Fruit fly (Drosophila melanogaster) whole organism, prepupa: Measurements from ENCODE around the gene RabX5.
A peak's percentile ranks its signal among the peaks of the same experiment; 100 is the strongest.

Experiments used
- CG10631 ChIP-seq: fragments of 200-800 bp; sonication (Bioruptor generic); optimal IDR thresholded peaks from 2 replicates; lab custom pipeline; 2016; ENCODE audit warnings: missing biosample characterization, missing genetic modification characterization
- CG10669 ChIP-seq: fragments of 200-800 bp; sonication (Bioruptor generic); optimal IDR thresholded peaks from 3 replicates; lab custom pipeline; 2018; ENCODE audit warnings: missing biosample characterization, mild to moderate bottlenecking, missing genetic modification characterization, moderate library complexity
- CG11294 ChIP-seq: fragments of 200-800 bp; sonication (Bioruptor generic); IDR thresholded peaks from 2 replicates; pipeline ENCODE4 v1.3.6; 2022; ENCODE audit warnings: missing biosample characterization, missing genetic modification characterization
- CG11902 ChIP-seq: fragments of 200-800 bp; sonication (Bioruptor generic); optimal IDR thresholded peaks from 3 replicates; lab custom pipeline; 2016; ENCODE audit warnings: missing biosample characterization, missing genetic modification characterization
- CG1621 ChIP-seq: fragments of 200-800 bp; sonication (Bioruptor generic); optimal IDR thresholded peaks from 3 replicates; lab custom pipeline; 2018; ENCODE audit warnings: missing biosample characterization, mild to moderate bottlenecking, missing genetic modification characterization
- CG16779 ChIP-seq: fragments of 200-800 bp; sonication (Bioruptor generic); optimal IDR thresholded peaks from 3 replicates; lab custom pipeline; 2017; ENCODE audit warnings: missing biosample characterization, mild to moderate bottlenecking, missing genetic modification characterization
- CG3032 ChIP-seq: fragments of 200-800 bp; optimal IDR thresholded peaks from 2 replicates; lab custom pipeline; 2019; ENCODE audit warnings: missing biosample characterization, mild to moderate bottlenecking, missing genetic modification characterization, moderate library complexity
- CG3919 ChIP-seq: fragments of 200-800 bp; sonication (Bioruptor generic); optimal IDR thresholded peaks from 3 replicates; lab custom pipeline; 2016; ENCODE audit warnings: missing biosample characterization, missing genetic modification characterization
- CG4318 ChIP-seq: fragments of 200-800 bp; sonication (Bioruptor generic); optimal IDR thresholded peaks from 3 replicates; lab custom pipeline; 2017; ENCODE audit warnings: missing biosample characterization, mild to moderate bottlenecking, missing genetic modification characterization
- CG6163 ChIP-seq: fragments of 200-800 bp; sonication (Bioruptor generic); IDR thresholded peaks from 3 replicates; pipeline ENCODE4 v1.3.6; 2022; ENCODE audit warnings: missing biosample characterization, missing genetic modification characterization
- CG6808 ChIP-seq: fragments of 200-800 bp; sonication (Bioruptor generic); optimal IDR thresholded peaks from 3 replicates; lab custom pipeline; 2017; ENCODE audit warnings: missing biosample characterization, missing genetic modification characterization, mild to moderate bottlenecking, moderate library complexity, missing genetic modification reagents
- CG8119 ChIP-seq: fragments of 200-800 bp; sonication (Bioruptor generic); IDR thresholded peaks from 3 replicates; pipeline ENCODE4 v1.3.6; 2022; ENCODE audit warnings: missing biosample characterization, missing genetic modification characterization
- CG8319 ChIP-seq: fragments of 200-800 bp; sonication (Bioruptor generic); optimal IDR thresholded peaks from 3 replicates; lab custom pipeline; 2016; ENCODE audit warnings: missing biosample characterization, missing genetic modification characterization
- CG8632 ChIP-seq: fragments of 200-800 bp; sonication (Bioruptor generic); optimal IDR thresholded peaks from 3 replicates; lab custom pipeline; 2016; ENCODE audit warnings: missing biosample characterization, missing genetic modification characterization
- CG9139 ChIP-seq: fragments of 200-800 bp; sonication (Bioruptor generic); optimal IDR thresholded peaks from 3 replicates; lab custom pipeline; 2017; ENCODE audit warnings: missing biosample characterization, mild to moderate bottlenecking, missing genetic modification characterization
- Eip75B ChIP-seq: fragments of 200-800 bp; sonication (Bioruptor generic); optimal IDR thresholded peaks from 3 replicates; lab custom pipeline; 2016; ENCODE audit warnings: missing biosample characterization, missing genetic modification characterization
- Eip78C ChIP-seq: fragments of 200-800 bp; sonication (Bioruptor generic); peaks from one replicate; lab custom pipeline; 2016; ENCODE audit warnings: missing biosample characterization, missing genetic modification characterization
- Ets96B ChIP-seq: fragments of 200-800 bp; optimal IDR thresholded peaks from 2 replicates; lab custom pipeline; 2019; ENCODE audit warnings: missing biosample characterization, mild to moderate bottlenecking, missing genetic modification characterization, moderate library complexity
- Gug ChIP-seq: fragments of 200-800 bp; sonication (Bioruptor generic); IDR thresholded peaks from 2 replicates; pipeline ENCODE4 v1.3.6; 2022; ENCODE audit warnings: missing biosample characterization, missing genetic modification characterization
- Hr38 ChIP-seq: sonication (Bioruptor generic); optimal IDR thresholded peaks from 2 replicates; lab custom pipeline; 2016; ENCODE audit warnings: missing biosample characterization, missing genetic modification characterization
- Hr39 ChIP-seq: fragments of 200-800 bp; sonication (Bioruptor generic); optimal IDR thresholded peaks from 2 replicates; lab custom pipeline; 2016; ENCODE audit warnings: missing biosample characterization, missing genetic modification characterization
- Hr4 ChIP-seq: fragments of 200-800 bp; sonication (Bioruptor generic); optimal IDR thresholded peaks from 3 replicates; lab custom pipeline; 2016; ENCODE audit warnings: missing biosample characterization, missing genetic modification characterization
- Lpt ChIP-seq: fragments of 200-800 bp; sonication (Bioruptor generic); optimal IDR thresholded peaks from 3 replicates; lab custom pipeline; 2016; ENCODE audit warnings: missing biosample characterization, missing genetic modification characterization
- Met ChIP-seq: fragments of 200-800 bp; sonication (Bioruptor generic); optimal IDR thresholded peaks from 3 replicates; lab custom pipeline; 2016; ENCODE audit warnings: missing biosample characterization, missing genetic modification characterization
- OdsH ChIP-seq: fragments of 200-800 bp; sonication (Bioruptor generic); optimal IDR thresholded peaks from 3 replicates; lab custom pipeline; 2016; ENCODE audit warnings: missing biosample characterization, missing genetic modification characterization
- Sox14 ChIP-seq: fragments of 200-800 bp; sonication (Bioruptor generic); optimal IDR thresholded peaks from 3 replicates; lab custom pipeline; 2016; ENCODE audit warnings: missing biosample characterization, missing genetic modification characterization
- Sox15 ChIP-seq: fragments of 200-800 bp; sonication (Bioruptor generic); optimal IDR thresholded peaks from 3 replicates; lab custom pipeline; 2016; ENCODE audit warnings: missing biosample characterization, missing genetic modification characterization
- achi ChIP-seq: fragments of 200-800 bp; sonication (Bioruptor generic); optimal IDR thresholded peaks from 3 replicates; lab custom pipeline; 2016; ENCODE audit warnings: missing biosample characterization, missing genetic modification characterization
- acj6 ChIP-seq: fragments of 200-800 bp; sonication (Bioruptor generic); optimal IDR thresholded peaks from 3 replicates; lab custom pipeline; 2016; ENCODE audit warnings: missing biosample characterization, missing genetic modification characterization
- dsx ChIP-seq: fragments of 200-800 bp; optimal IDR thresholded peaks from 3 replicates; lab custom pipeline; 2019; ENCODE audit warnings: missing biosample characterization, mild to moderate bottlenecking, missing genetic modification characterization, moderate library complexity; ENCODE audit not compliant: poor library complexity, severe bottlenecking
- fd59A ChIP-seq: fragments of 200-800 bp; sonication (Bioruptor generic); optimal IDR thresholded peaks from 2 replicates; lab custom pipeline; 2017; ENCODE audit warnings: missing biosample characterization, mild to moderate bottlenecking, missing genetic modification characterization, missing genetic modification reagents
- fd85E ChIP-seq: fragments of 200-800 bp; sonication (Bioruptor generic); optimal IDR thresholded peaks from 3 replicates; lab custom pipeline; 2016; ENCODE audit warnings: missing biosample characterization, missing genetic modification characterization
- lz ChIP-seq: fragments of 200-800 bp; sonication (Bioruptor generic); optimal IDR thresholded peaks from 3 replicates; lab custom pipeline; 2016; ENCODE audit warnings: missing biosample characterization, missing genetic modification characterization
- net ChIP-seq: fragments of 200-800 bp; sonication (Bioruptor generic); optimal IDR thresholded peaks from 3 replicates; lab custom pipeline; 2016; ENCODE audit warnings: missing biosample characterization, missing genetic modification characterization
- pdm3 ChIP-seq: fragments of 200-800 bp; sonication (Bioruptor generic); optimal IDR thresholded peaks from 3 replicates; lab custom pipeline; 2016; ENCODE audit warnings: missing biosample characterization, missing genetic modification characterization
- spab ChIP-seq: fragments of 200-800 bp; sonication (Bioruptor generic); optimal IDR thresholded peaks from 2 replicates; lab custom pipeline; 2017; ENCODE audit warnings: missing biosample characterization, mild to moderate bottlenecking, missing genetic modification characterization, missing genetic modification reagents
- ss ChIP-seq, 2 experiments: fragments of 200-800 bp; sonication (Bioruptor generic); optimal IDR thresholded peaks; 2 replicates in 1 of 2; 3 replicates in 1 of 2; lab custom pipeline; 2017 to 2018; ENCODE audit warnings: mild to moderate bottlenecking in 2 of 2, missing biosample characterization in 2 of 2, missing genetic modification characterization in 2 of 2, moderate library complexity in 1 of 2
- svp ChIP-seq: fragments of 200-800 bp; sonication (Bioruptor generic); peaks from one replicate; lab custom pipeline; 2016; ENCODE audit warnings: missing biosample characterization, missing genetic modification characterization
- vri ChIP-seq: fragments of 200-800 bp; sonication (Bioruptor generic); optimal IDR thresholded peaks from 3 replicates; lab custom pipeline; 2016; ENCODE audit warnings: missing biosample characterization, mild to moderate bottlenecking, missing genetic modification characterization

The RabX5 gene

DNA sequence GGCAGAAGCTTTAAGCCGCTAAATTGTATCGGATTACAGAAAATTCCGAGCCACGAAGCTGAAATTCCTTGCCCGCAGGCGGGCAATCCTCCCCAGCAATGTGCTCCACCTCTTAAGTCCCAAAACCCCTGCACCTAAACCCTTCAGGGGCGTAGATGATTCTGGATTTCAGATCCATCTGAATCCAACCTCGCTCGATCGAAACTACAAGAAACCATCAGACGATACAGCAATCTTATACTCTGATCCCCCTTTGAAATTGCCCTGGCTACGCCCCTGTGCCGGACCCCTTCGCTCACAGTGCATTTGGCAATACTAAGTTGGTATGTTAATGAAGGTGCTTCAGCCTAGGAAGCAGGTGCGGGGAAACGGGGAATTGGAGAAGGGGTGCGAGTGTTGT, 13.2 kb upstream of the RabX5 start (continued):
- TF ChIP-seq fd85E (GFP tag; lab: Kevin White, UChicago) (no peak), net (GFP tag; lab: Kevin White, UChicago) (peak; percentile 40), CG9139 (GFP tag; lab: Kevin White, UChicago) (peak; percentile 62), OdsH (GFP tag; lab: Kevin White, UChicago) (peak; percentile 49), CG11294 (GFP tag; lab: Robert Waterston, UW) (0 out of 2 replicates have a peak, but pooled peaks have one; percentile 17), Hr39 (GFP tag; lab: Kevin White, UChicago) (peak; percentile 62), lz (peak; percentile 62), Ets96B (peak; percentile 73)

DNA sequence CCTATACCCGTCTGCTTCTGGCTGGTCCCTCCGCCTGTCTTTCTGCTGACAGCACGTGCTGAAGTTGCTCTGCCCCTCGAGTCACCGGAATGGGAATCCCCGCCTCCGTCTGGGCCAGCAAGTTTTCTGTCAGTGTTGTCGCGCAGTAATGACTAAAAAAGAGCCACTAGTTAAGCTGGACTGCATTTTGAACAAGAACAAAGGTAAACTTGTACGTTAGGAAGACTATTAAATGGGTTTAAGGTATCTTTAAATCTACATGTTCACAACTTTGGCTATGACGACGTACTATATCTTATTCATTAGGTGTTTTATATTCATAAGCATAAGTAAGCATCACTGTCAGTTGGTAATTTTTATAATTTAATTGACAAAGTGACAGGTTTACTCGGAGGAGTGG, 9.5 kb upstream of the RabX5 start:
- peak; percentile 44 for TF ChIP-seq dsx (GFP tag; lab: Kevin White, UChicago)
- peak; percentile 28 for TF ChIP-seq CG10669
- TF ChIP-seq pdm3 (GFP tag; lab: Kevin White, UChicago), result peak; percentile 24
- peak; percentile 62 for TF ChIP-seq svp (GFP tag; lab: Kevin White, UChicago)
- peak; percentile 38 for TF ChIP-seq CG3032
- TF ChIP-seq CG1621 (tag; lab: Kevin White, UChicago), result peak; percentile 12
- 0 out of 3 replicates have a peak, but pooled peaks have one; percentile 21 for TF ChIP-seq CG8119 (GFP tag; lab: Robert Waterston, UW)
- TF ChIP-seq Eip78C, result peak; percentile 78
- peak; percentile 57 for TF ChIP-seq CG6808 (GFP tag; lab: Kevin White, UChicago)
- peak; percentile 26 for TF ChIP-seq Met (GFP tag; lab: Kevin White, UChicago)
- TF ChIP-seq CG10631 (GFP tag; lab: Kevin White, UChicago), result peak; percentile 6
- peak; percentile 15 for TF ChIP-seq spab (GFP tag; lab: Kevin White, UChicago)
- TF ChIP-seq Hr39 (GFP tag; lab: Kevin White, UChicago), result no peak
- no peak for TF ChIP-seq OdsH (GFP tag; lab: Kevin White, UChicago)
- TF ChIP-seq Sox14, result peak; percentile 8
- TF ChIP-seq CG8319 (GFP tag; lab: Kevin White, UChicago), result no peak
- no peak for TF ChIP-seq fd59A (GFP tag; lab: Kevin White, UChicago)
- TF ChIP-seq acj6 (GFP tag; lab: Kevin White, UChicago), result peak; percentile 3
- peak; percentile 23 to 56 for TF ChIP-seq ss (GFP tag; optimal IDR thresholded peaks at IDR 0.05; lab: Kevin White, UChicago)
- peak; percentile 2 for TF ChIP-seq CG11902
- TF ChIP-seq CG6163 (GFP tag; lab: Robert Waterston, UW), result 0 out of 3 replicates have a peak, but pooled peaks have one; percentile 43
- TF ChIP-seq achi (GFP tag; lab: Kevin White, UChicago), result peak; percentile 17
- no peak for TF ChIP-seq Hr38 (GFP tag; lab: Kevin White, UChicago)
- TF ChIP-seq CG3919 (GFP tag; lab: Kevin White, UChicago), result peak; percentile 26
- peak; percentile 47 for TF ChIP-seq Ets96B
- TF ChIP-seq Hr4 (GFP tag; lab: Kevin White, UChicago), result no peak

- TF ChIP-seq Ets96B, result no peak
- TF ChIP-seq Sox14, result no peak
- TF ChIP-seq spab (GFP tag; lab: Kevin White, UChicago), result no peak
- no peak for TF ChIP-seq Hr39 (GFP tag; lab: Kevin White, UChicago)
- no peak for TF ChIP-seq Lpt (GFP tag; lab: Kevin White, UChicago)
- no peak for TF ChIP-seq CG3919 (GFP tag; lab: Kevin White, UChicago)
- no peak for TF ChIP-seq ss (GFP tag; optimal IDR thresholded peaks at IDR 0.05; lab: Kevin White, UChicago)
- no peak for TF ChIP-seq CG6163 (GFP tag; lab: Robert Waterston, UW)
- TF ChIP-seq CG11294 (GFP tag; lab: Robert Waterston, UW), result no peak
Observed at dm6 chr3L:1676222-1676621, 6.3 kb upstream of the RabX5 start.

- TF ChIP-seq Gug (GFP tag; lab: Robert Waterston, UW) (no peak), CG10631 (GFP tag; lab: Kevin White, UChicago) (no peak), net (GFP tag; lab: Kevin White, UChicago) (no peak), CG16779 (tag; lab: Kevin White, UChicago) (no peak), CG3032 (no peak), Sox15 (GFP tag; lab: Kevin White, UChicago) (no peak), Eip75B (no peak), CG4318 (no peak), CG8632 (GFP tag; lab: Kevin White, UChicago) (no peak), Hr38 (GFP tag; lab: Kevin White, UChicago) (no peak), vri (no peak), svp (GFP tag; lab: Kevin White, UChicago) (no peak), acj6 (GFP tag; lab: Kevin White, UChicago) (no peak), spab (GFP tag; lab: Kevin White, UChicago) (no peak), CG11294 (GFP tag; lab: Robert Waterston, UW) (no peak)
Observed at dm6 chr3L:1675242-1675641, 5.3 kb upstream of the RabX5 start.
